Fruit fly (Drosophila melanogaster) whole organism, embryonic: ENCODE measurements around the gene Cdk1.
A peak's percentile ranks its signal among the peaks of the same experiment; 100 is the strongest.

Source experiments
- BEAF-32 ChIP-seq: fragments of 200-800 bp; sonication (Bioruptor generic); optimal IDR thresholded peaks from 3 replicates; lab custom pipeline; 2017; ENCODE audit warnings: missing biosample characterization, missing genetic modification characterization, mild to moderate bottlenecking, moderate library complexity, missing genetic modification reagents
- C15 ChIP-seq: fragments of 200-800 bp; sonication (Bioruptor generic); IDR thresholded peaks from 3 replicates; pipeline ENCODE4 v1.3.6; 2022; ENCODE audit warnings: missing biosample characterization, missing genetic modification characterization
- CG10267 ChIP-seq: fragments of 200-800 bp; sonication (Bioruptor generic); optimal IDR thresholded peaks from 2 replicates; lab custom pipeline; 2018; ENCODE audit warnings: missing biosample characterization, mild to moderate bottlenecking, missing genetic modification characterization, moderate library complexity
- CG11723 ChIP-seq: fragments of 200-800 bp; sonication (Bioruptor generic); optimal IDR thresholded peaks from 2 replicates; lab custom pipeline; 2017; ENCODE audit warnings: missing biosample characterization, mild to moderate bottlenecking, missing genetic modification characterization
- CG12659 ChIP-seq: fragments of 200-800 bp; sonication (Bioruptor generic); optimal IDR thresholded peaks from 3 replicates; lab custom pipeline; 2017; ENCODE audit warnings: mild to moderate bottlenecking, missing biosample characterization, missing genetic modification reagents, missing genetic modification characterization
- CG13775 ChIP-seq: fragments of 200-800 bp; sonication (Bioruptor generic); optimal IDR thresholded peaks from 3 replicates; lab custom pipeline; 2017; ENCODE audit warnings: missing biosample characterization, mild to moderate bottlenecking, missing genetic modification characterization
- CG14441 ChIP-seq: fragments of 200-800 bp; sonication (Bioruptor generic); IDR thresholded peaks from 2 replicates; pipeline ENCODE4 v1.3.6; 2022; ENCODE audit warnings: missing biosample characterization, missing genetic modification characterization
- CG14710 ChIP-seq: fragments of 200-800 bp; sonication (Bioruptor generic); optimal IDR thresholded peaks from 3 replicates; lab custom pipeline; 2019; ENCODE audit warnings: missing biosample characterization, mild to moderate bottlenecking, missing genetic modification characterization, moderate library complexity
- CG14860 ChIP-seq: fragments of 200-800 bp; sonication (Bioruptor generic); IDR thresholded peaks from 3 replicates; pipeline ENCODE4 v1.3.6; 2022; ENCODE audit warnings: missing biosample characterization, missing genetic modification characterization; ENCODE audit not compliant: partially characterized antibody
- CG17568 ChIP-seq: fragments of 200-800 bp; sonication (Bioruptor generic); optimal IDR thresholded peaks from 2 replicates; lab custom pipeline; 2018; ENCODE audit warnings: missing biosample characterization, mild to moderate bottlenecking, missing genetic modification characterization, moderate library complexity
- CG17802 ChIP-seq: fragments of 200-800 bp; sonication (Bioruptor generic); optimal IDR thresholded peaks from 2 replicates; lab custom pipeline; 2018; ENCODE audit warnings: missing biosample characterization, mild to moderate bottlenecking, missing genetic modification characterization, moderate library complexity
- CG2712 ChIP-seq: fragments of 200-800 bp; optimal IDR thresholded peaks from 3 replicates; lab custom pipeline; 2019; ENCODE audit warnings: missing biosample characterization, mild to moderate bottlenecking, missing genetic modification characterization, moderate library complexity
- CG30020 ChIP-seq: fragments of 200-800 bp; optimal IDR thresholded peaks from 2 replicates; lab custom pipeline; 2019; ENCODE audit warnings: missing biosample characterization, mild to moderate bottlenecking, missing genetic modification characterization, moderate library complexity
- CG3065 ChIP-seq: fragments of 200-800 bp; sonication (Bioruptor generic); optimal IDR thresholded peaks from 2 replicates; lab custom pipeline; 2016; ENCODE audit warnings: missing biosample characterization, missing genetic modification characterization
- CG3163 ChIP-seq: fragments of 200-800 bp; sonication (Bioruptor generic); optimal IDR thresholded peaks from 3 replicates; lab custom pipeline; 2016; ENCODE audit warnings: missing biosample characterization, missing genetic modification characterization
- CG34224 ChIP-seq: fragments of 200-800 bp; sonication (Bioruptor generic); IDR thresholded peaks from 3 replicates; pipeline ENCODE4 v1.3.6; 2022; ENCODE audit warnings: missing biosample characterization, missing genetic modification characterization; ENCODE audit not compliant: partially characterized antibody
- CG3995 ChIP-seq: fragments of 200-800 bp; sonication (Bioruptor generic); optimal IDR thresholded peaks from 3 replicates; lab custom pipeline; 2016; ENCODE audit warnings: missing biosample characterization, missing genetic modification characterization
- CG4617 ChIP-seq: fragments of 200-800 bp; sonication (Bioruptor generic); optimal IDR thresholded peaks from 3 replicates; lab custom pipeline; 2016; ENCODE audit warnings: missing biosample characterization, missing genetic modification characterization, borderline replicate concordance
- CG4820 ChIP-seq: fragments of 200-800 bp; sonication (Bioruptor generic); optimal IDR thresholded peaks from 3 replicates; lab custom pipeline; 2016; ENCODE audit warnings: missing biosample characterization, missing genetic modification characterization
- CG7556 ChIP-seq: fragments of 200-800 bp; sonication (Bioruptor generic); optimal IDR thresholded peaks from 2 replicates; lab custom pipeline; 2017; ENCODE audit warnings: missing biosample characterization, mild to moderate bottlenecking, missing genetic modification characterization
- CG9797 ChIP-seq: fragments of 200-800 bp; sonication (Bioruptor generic); optimal IDR thresholded peaks from 3 replicates; lab custom pipeline; 2018; ENCODE audit warnings: missing biosample characterization, mild to moderate bottlenecking, missing genetic modification characterization
- Dad ChIP-seq: fragments of 200-800 bp; sonication (Bioruptor generic); optimal IDR thresholded peaks from 3 replicates; lab custom pipeline; 2016; ENCODE audit warnings: missing biosample characterization, missing genetic modification characterization
- Doc3 ChIP-seq: fragments of 200-800 bp; sonication (Bioruptor generic); IDR thresholded peaks from 3 replicates; pipeline ENCODE4 v1.3.6; 2022; ENCODE audit warnings: missing biosample characterization, missing genetic modification characterization; ENCODE audit not compliant: partially characterized antibody
- HLH4C ChIP-seq: fragments of 200-800 bp; sonication (Bioruptor generic); IDR thresholded peaks from 3 replicates; pipeline ENCODE4 v1.3.6; 2022; ENCODE audit warnings: missing biosample characterization, missing genetic modification characterization; ENCODE audit not compliant: partially characterized antibody
- HmgZ ChIP-seq: fragments of 200-800 bp; sonication (Bioruptor generic); optimal IDR thresholded peaks from 2 replicates; lab custom pipeline; 2018; ENCODE audit warnings: missing biosample characterization, mild to moderate bottlenecking, missing genetic modification characterization
- MBD-R2 ChIP-seq: fragments of 200-800 bp; sonication (Bioruptor generic); IDR thresholded peaks from 2 replicates; pipeline ENCODE4 v1.3.6; 2022; ENCODE audit warnings: missing biosample characterization, missing genetic modification characterization
- MESR4 ChIP-seq: fragments of 200-800 bp; sonication (Bioruptor generic); optimal IDR thresholded peaks from 2 replicates; lab custom pipeline; 2018; ENCODE audit warnings: missing biosample characterization, mild to moderate bottlenecking, missing genetic modification characterization, moderate library complexity
- Med ChIP-seq: fragments of 200-800 bp; sonication (Bioruptor generic); peaks from one replicate; lab custom pipeline; 2016; ENCODE audit warnings: missing biosample characterization, missing genetic modification characterization, mild to moderate bottlenecking, inconsistent platforms, moderate library complexity
- NC2β ChIP-seq: fragments of 200-800 bp; sonication (Bioruptor generic); optimal IDR thresholded peaks from 2 replicates; lab custom pipeline; 2016; ENCODE audit warnings: missing biosample characterization, missing genetic modification characterization
- Nf-YA ChIP-seq: fragments of 200-800 bp; sonication (Bioruptor generic); IDR thresholded peaks from 2 replicates; pipeline ENCODE4 v1.3.6; 2022; ENCODE audit warnings: missing biosample characterization, missing genetic modification characterization
- Sin3A ChIP-seq: fragments of >200 bp; optimal IDR thresholded peaks from 2 replicates; lab custom pipeline; 2018
- Sox100B ChIP-seq: fragments of 200-800 bp; sonication (Bioruptor generic); optimal IDR thresholded peaks from 3 replicates; lab custom pipeline; 2018; ENCODE audit warnings: missing biosample characterization, mild to moderate bottlenecking, missing genetic modification characterization
- YL-1 ChIP-seq: fragments of 200-800 bp; sonication (Bioruptor generic); optimal IDR thresholded peaks from 3 replicates; lab custom pipeline; 2017; ENCODE audit warnings: missing biosample characterization, mild to moderate bottlenecking, missing genetic modification characterization
- ara ChIP-seq: fragments of 200-800 bp; sonication (Bioruptor generic); IDR thresholded peaks from 2 replicates; pipeline ENCODE4 v1.3.6; 2022; ENCODE audit warnings: missing biosample characterization, missing genetic modification characterization
- az2 ChIP-seq: fragments of 200-800 bp; sonication (Bioruptor generic); optimal IDR thresholded peaks from 3 replicates; lab custom pipeline; 2016; ENCODE audit warnings: missing biosample characterization, missing genetic modification characterization
- bbx ChIP-seq: fragments of 200-800 bp; sonication (Bioruptor generic); IDR thresholded peaks from 2 replicates; pipeline ENCODE4 v1.3.6; 2022; ENCODE audit warnings: missing biosample characterization, missing genetic modification characterization; ENCODE audit not compliant: partially characterized antibody
- bcd ChIP-seq: fragments of 200-800 bp; sonication (Bioruptor generic); optimal IDR thresholded peaks from 2 replicates; lab custom pipeline; 2017; ENCODE audit warnings: missing biosample characterization, mild to moderate bottlenecking, missing genetic modification characterization
- eve ChIP-seq, 2 experiments: fragments of >200 bp; optimal IDR thresholded peaks; 2 replicates each; lab custom pipeline; 2017; ENCODE audit warnings: missing biosample characterization in 2 of 2, missing genetic modification characterization in 2 of 2
- jing ChIP-seq: fragments of 200-800 bp; sonication (Bioruptor generic); optimal IDR thresholded peaks from 2 replicates; lab custom pipeline; 2018; ENCODE audit warnings: missing biosample characterization, mild to moderate bottlenecking, missing genetic modification characterization
- mam ChIP-seq: fragments of 200-800 bp; sonication (Bioruptor generic); optimal IDR thresholded peaks from 3 replicates; lab custom pipeline; 2016; ENCODE audit warnings: missing biosample characterization, missing genetic modification characterization
- onecut ChIP-seq: fragments of 200-800 bp; sonication (Bioruptor generic); IDR thresholded peaks from 2 replicates; pipeline ENCODE4 v1.3.6; 2022; ENCODE audit warnings: missing biosample characterization, missing genetic modification characterization
- p53 ChIP-seq: fragments of 200-800 bp; sonication (Bioruptor generic); optimal IDR thresholded peaks from 2 replicates; lab custom pipeline; 2016; ENCODE audit warnings: missing biosample characterization, missing genetic modification characterization
- phol ChIP-seq: fragments of 200-800 bp; sonication (Bioruptor generic); optimal IDR thresholded peaks from 3 replicates; lab custom pipeline; 2018; ENCODE audit warnings: missing biosample characterization, mild to moderate bottlenecking, missing genetic modification characterization, moderate library complexity
- pzg ChIP-seq: fragments of 200-800 bp; sonication (Bioruptor generic); optimal IDR thresholded peaks from 3 replicates; lab custom pipeline; 2018; ENCODE audit warnings: missing biosample characterization, mild to moderate bottlenecking, missing genetic modification characterization, moderate library complexity
- rib ChIP-seq: fragments of 200-800 bp; sonication (Bioruptor generic); IDR thresholded peaks from 2 replicates; pipeline ENCODE4 v1.3.6; 2022; ENCODE audit warnings: missing biosample characterization, missing genetic modification characterization
- row ChIP-seq: fragments of 200-800 bp; sonication (Bioruptor generic); IDR thresholded peaks from 3 replicates; pipeline ENCODE4 v1.3.6; 2022; ENCODE audit warnings: missing biosample characterization, missing genetic modification characterization
- sens ChIP-seq: fragments of 200-800 bp; sonication (Bioruptor generic); peaks from one replicate; lab custom pipeline; 2016; ENCODE audit warnings: missing biosample characterization, missing genetic modification characterization
- sna ChIP-seq: fragments of 200-800 bp; sonication (Bioruptor generic); IDR thresholded peaks from 2 replicates; pipeline ENCODE4 v1.3.6; 2022; ENCODE audit warnings: missing biosample characterization, missing genetic modification characterization; ENCODE audit not compliant: partially characterized antibody
- so ChIP-seq: fragments of 200-800 bp; sonication (Bioruptor generic); IDR thresholded peaks from 3 replicates; pipeline ENCODE4 v1.3.6; 2022; ENCODE audit warnings: missing biosample characterization, missing genetic modification characterization
- trem ChIP-seq: fragments of 200-800 bp; optimal IDR thresholded peaks from 3 replicates; lab custom pipeline; 2019; ENCODE audit warnings: missing biosample characterization, mild to moderate bottlenecking, missing genetic modification characterization, moderate library complexity

The Cdk1 gene

DNA sequence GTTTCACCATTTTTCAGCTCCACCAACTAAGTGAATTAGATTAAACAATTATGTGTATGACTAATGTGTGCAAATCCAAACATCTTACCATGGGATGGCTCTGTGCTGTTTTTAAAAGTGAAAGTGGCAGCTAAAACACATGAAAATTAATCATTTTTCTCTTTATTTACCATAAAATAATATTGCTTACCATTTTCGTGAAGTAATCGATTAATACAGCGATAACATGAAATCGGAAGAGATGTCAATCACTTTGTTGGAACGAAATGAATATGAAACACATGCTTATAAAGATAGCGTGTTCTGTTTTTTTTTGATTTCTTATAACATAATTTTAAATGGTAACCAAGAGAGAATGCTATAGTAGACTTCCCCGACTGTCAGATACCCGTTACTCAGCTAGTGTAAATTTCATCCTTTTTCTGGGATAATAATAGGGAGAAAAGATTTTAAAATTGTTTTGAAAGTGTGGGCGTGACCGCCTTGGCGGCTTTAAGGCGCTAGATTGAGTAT lies 17.8 kb upstream of the Cdk1 start (continued):
- TF ChIP-seq CG3163, result no peak
- no peak for TF ChIP-seq Sin3A
- peak; percentile 60 for TF ChIP-seq CG3995 (GFP tag; lab: Kevin White, UChicago)
- TF ChIP-seq MESR4 (GFP tag; lab: Kevin White, UChicago), result peak; percentile 54
- TF ChIP-seq bbx (GFP tag; lab: Robert Waterston, UW), result 0 out of 2 replicates have a peak, but pooled peaks have one; percentile 9
- peak; percentile 3 for TF ChIP-seq HmgZ (tag; lab: Kevin White, UChicago)
- no peak for TF ChIP-seq NC2β
- TF ChIP-seq YL-1, result peak; percentile 45
- TF ChIP-seq CG4820 (GFP tag; lab: Kevin White, UChicago), result no peak
- peak; percentile 57 for TF ChIP-seq CG12659 (GFP tag; lab: Kevin White, UChicago)
- peak; percentile 42; the same call in 1 of the 3 replicates for TF ChIP-seq CG14860 (GFP tag; lab: Robert Waterston, UW)
- TF ChIP-seq Med (GFP tag; lab: Kevin White, UChicago), result peak; percentile 59
- TF ChIP-seq phol, result peak; percentile 13
- peak; percentile 58; the same call in 1 of the 2 replicates for TF ChIP-seq sna
- peak; percentile 25 for TF ChIP-seq CG17802 (tag; lab: Kevin White, UChicago)
- TF ChIP-seq pzg (GFP tag; lab: Kevin White, UChicago), result peak; percentile 33
- peak; percentile 18 for TF ChIP-seq trem (tag; lab: Kevin White, UChicago)
- no peak for TF ChIP-seq CG13775
- peak; percentile 57 for TF ChIP-seq CG4617 (GFP tag; lab: Kevin White, UChicago)
- TF ChIP-seq row, result peak; percentile 60
- TF ChIP-seq CG34224 (GFP tag; lab: Robert Waterston, UW), result peak; percentile 44; the same call in 2 of the 3 replicates
- no peak for TF ChIP-seq C15 (GFP tag; lab: Robert Waterston, UW)
- peak; percentile 91 for TF ChIP-seq sens (GFP tag; lab: Kevin White, UChicago)
- no peak for TF ChIP-seq ara
- TF ChIP-seq CG30020 (tag; lab: Kevin White, UChicago), result peak; percentile 95
- no peak for TF ChIP-seq bcd (GFP tag; lab: Kevin White, UChicago)
- peak; percentile 15 for TF ChIP-seq CG10267
- TF ChIP-seq Nf-YA (GFP tag; lab: Robert Waterston, UW), result no peak
- peak; percentile 25 for TF ChIP-seq mam (GFP tag; lab: Kevin White, UChicago)
- TF ChIP-seq HLH4C (GFP tag; lab: Robert Waterston, UW), result peak; percentile 67
- TF ChIP-seq MBD-R2 (GFP tag; lab: Robert Waterston, UW), result peak; percentile 52
- TF ChIP-seq Dad (GFP tag; lab: Kevin White, UChicago), result no peak
- TF ChIP-seq CG11723 (GFP tag; lab: Kevin White, UChicago), result peak; percentile 49
- TF ChIP-seq CG9797 (GFP tag; lab: Kevin White, UChicago), result no peak
- TF ChIP-seq BEAF-32 (GFP tag; lab: Kevin White, UChicago), result peak; percentile 57
- no peak for TF ChIP-seq rib
- no peak for TF ChIP-seq jing
- peak; percentile 95 for TF ChIP-seq CG3065
- no peak for TF ChIP-seq onecut (GFP tag; lab: Robert Waterston, UW)
- TF ChIP-seq CG14441 (GFP tag; lab: Robert Waterston, UW), result no peak
- TF ChIP-seq Doc3 (GFP tag; lab: Robert Waterston, UW), result 0 out of 3 replicates have a peak, but pooled peaks have one; percentile 38
- TF ChIP-seq eve (GFP tag; optimal IDR thresholded peaks at IDR 0.05; lab: Kevin White, UChicago), result peak in 1 of 2 experiments; percentile 61
- TF ChIP-seq CG7556 (GFP tag; lab: Kevin White, UChicago), result no peak
- TF ChIP-seq CG17568, result no peak
- peak; percentile 3 for TF ChIP-seq Sox100B (GFP tag; lab: Kevin White, UChicago)
- TF ChIP-seq az2 (GFP tag; lab: Kevin White, UChicago), result no peak
- TF ChIP-seq CG14710, result peak; percentile 1
- no peak for TF ChIP-seq so
- TF ChIP-seq CG2712 (tag; lab: Kevin White, UChicago), result peak; percentile 16
- no peak for TF ChIP-seq p53 (GFP tag; lab: Kevin White, UChicago)
